Worm (Caenorhabditis elegans) whole organism, L4/young adult: Measurements from ENCODE around the gene K11H3.5.

Experiments
- W03F9.2 ChIP-seq: fragments of 150-350 bp; optimal IDR thresholded peaks from 2 replicates; lab custom pipeline; 2014; ENCODE audit warnings: missing biosample characterization, missing genetic modification characterization
- dao-5 ChIP-seq: sonication (generic microtip); optimal IDR thresholded peaks from 2 replicates; lab custom pipeline; 2016; ENCODE audit warnings: missing genotype, missing genetic modification characterization, moderate library complexity, missing compliant biosample characterization

DNA sequence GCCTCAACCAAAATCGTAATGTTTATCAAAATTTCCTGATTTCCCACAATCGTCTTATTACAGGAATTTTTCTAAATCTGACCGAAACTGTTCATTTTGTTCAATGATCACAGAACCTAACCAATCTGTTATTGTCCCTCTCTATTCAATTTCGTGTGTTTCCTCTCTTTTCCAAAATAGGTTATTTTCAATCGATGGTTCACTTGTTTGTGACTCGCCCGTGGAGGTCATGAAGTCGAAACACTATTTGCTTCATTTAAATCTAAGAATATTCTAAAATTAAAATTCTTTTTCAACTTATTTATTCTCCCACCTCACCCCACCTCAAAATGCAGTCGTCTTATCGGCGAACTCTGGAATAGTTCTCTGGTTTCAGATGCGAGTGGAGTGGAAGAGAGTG, 7.3 kb downstream of the K11H3.5 start:
- TF ChIP-seq dao-5 = no peak
- TF ChIP-seq W03F9.2 = no peak
